Worm (Caenorhabditis elegans) whole organism, L4 larva: ENCODE results near the gene zhit-2.

Source experiments
- F26F4.8 ChIP-seq: fragments of 200-800 bp; sonication (Bioruptor generic); conservative IDR thresholded peaks from 2 replicates; pipeline ENCODE4 v1.3.6; 2022; ENCODE audit warnings: missing genetic modification characterization, missing compliant biosample characterization
- F37D6.2 ChIP-seq: sonication (generic microtip); optimal IDR thresholded peaks from 2 replicates; lab custom pipeline; 2016; ENCODE audit warnings: mild to moderate bottlenecking, missing genetic modification characterization, missing compliant biosample characterization
- F44E2.7 ChIP-seq: fragments of 200-800 bp; sonication (Bioruptor generic); IDR thresholded peaks from 2 replicates; pipeline ENCODE4 v2.1.2; 2022; ENCODE audit warnings: missing genetic modification characterization, missing compliant biosample characterization
- Y5F2A.4 ChIP-seq: fragments of 200-800 bp; sonication (Bioruptor generic); optimal IDR thresholded peaks from 2 replicates; lab custom pipeline; 2018; ENCODE audit warnings: mild to moderate bottlenecking, missing genetic modification characterization, missing compliant biosample characterization
- aha-1 ChIP-seq: fragments of 150-350 bp; peaks from one replicate; lab custom pipeline; 2014; ENCODE audit warnings: missing biosample characterization, missing genetic modification characterization
- arid-1 ChIP-seq: fragments of 200-800 bp; sonication (Bioruptor generic); conservative IDR thresholded peaks from 2 replicates; pipeline ENCODE4 v1.3.6; 2022; ENCODE audit warnings: missing genetic modification reagents, missing genetic modification characterization, missing compliant biosample characterization
- attf-4 ChIP-seq: sonication (generic microtip); optimal IDR thresholded peaks from 3 replicates; lab custom pipeline; 2017; ENCODE audit warnings: missing biosample characterization, missing genetic modification characterization
- ceh-32 ChIP-seq: sonication (generic microtip); optimal IDR thresholded peaks from 2 replicates; lab custom pipeline; 2016; ENCODE audit warnings: mild to moderate bottlenecking, missing genetic modification characterization, missing compliant biosample characterization; ENCODE audit not compliant: poor library complexity
- cey-2 ChIP-seq: sonication (generic microtip); optimal IDR thresholded peaks from 3 replicates; lab custom pipeline; 2017; ENCODE audit warnings: missing genetic modification characterization, mild to moderate bottlenecking, missing compliant biosample characterization, antibody characterized with exemption, borderline replicate concordance; ENCODE audit not compliant: insufficient read depth
- dmd-9 ChIP-seq: fragments of 200-800 bp; sonication (Bioruptor generic); IDR thresholded peaks from 2 replicates; pipeline ENCODE4 v1.3.6; 2022; ENCODE audit warnings: missing genetic modification reagents, missing genetic modification characterization, missing compliant biosample characterization
- dpl-1 ChIP-seq: fragments of 150-350 bp; optimal IDR thresholded peaks from 2 replicates; lab custom pipeline; 2014; ENCODE audit warnings: missing biosample characterization, missing genetic modification reagents, missing genetic modification characterization
- duxl-1 ChIP-seq: sonication (generic microtip); optimal IDR thresholded peaks from 2 replicates; lab custom pipeline; 2016; ENCODE audit warnings: mild to moderate bottlenecking, missing genetic modification characterization, moderate library complexity, missing compliant biosample characterization; ENCODE audit not compliant: poor library complexity
- dve-1 ChIP-seq: sonication (generic microtip); optimal IDR thresholded peaks from 2 replicates; lab custom pipeline; 2017; ENCODE audit warnings: antibody characterized with exemption, mild to moderate bottlenecking, missing genetic modification characterization, missing compliant biosample characterization; ENCODE audit not compliant: insufficient read depth
- egl-43 ChIP-seq: fragments of 200-800 bp; sonication (Bioruptor generic); IDR thresholded peaks from 2 replicates; pipeline ENCODE4 v1.3.6; 2022; ENCODE audit warnings: missing genetic modification reagents, missing genetic modification characterization, missing compliant biosample characterization
- hif-1 ChIP-seq, 2 experiments: sonication (generic microtip); optimal IDR thresholded peaks; 2 replicates each; lab custom pipeline; 2016 to 2017; ENCODE audit warnings: missing compliant biosample characterization in 2 of 2, missing genetic modification characterization in 2 of 2, missing genetic modification reagents in 2 of 2, missing genotype in 2 of 2, mild to moderate bottlenecking in 1 of 2
- lim-7 ChIP-seq: fragments of 200-800 bp; sonication (Bioruptor generic); IDR thresholded peaks from 2 replicates; pipeline ENCODE4 v1.3.6; 2022; ENCODE audit warnings: missing genetic modification characterization, missing compliant biosample characterization
- lin-38 ChIP-seq: fragments of 200-800 bp; sonication (Bioruptor generic); IDR thresholded peaks from 2 replicates; pipeline ENCODE4 v1.3.6; 2022; ENCODE audit warnings: missing genetic modification reagents, missing genetic modification characterization, missing compliant biosample characterization
- lin-39 ChIP-seq: fragments of 150-350 bp; optimal IDR thresholded peaks from 2 replicates; lab custom pipeline; 2014; ENCODE audit warnings: missing biosample characterization, missing genetic modification reagents, missing genetic modification characterization
- lsy-2 ChIP-seq, 2 experiments: fragments of 150-350 bp in 1 of 2; sonication (generic microtip) in 1 of 2; optimal IDR thresholded peaks; 2 replicates each; lab custom pipeline; 2014 to 2017; ENCODE audit warnings: missing biosample characterization in 2 of 2, missing genetic modification characterization in 2 of 2
- mes-2 ChIP-seq: sonication (generic microtip); optimal IDR thresholded peaks from 2 replicates; lab custom pipeline; 2016; ENCODE audit warnings: missing genotype, mild to moderate bottlenecking, missing genetic modification characterization, missing compliant biosample characterization; ENCODE audit not compliant: poor library complexity, severe bottlenecking
- mxl-2 ChIP-seq: fragments of 200-800 bp; sonication (Bioruptor generic); conservative IDR thresholded peaks from 2 replicates; pipeline ENCODE4 v1.3.6; 2022; ENCODE audit warnings: missing genetic modification reagents, missing genetic modification characterization, missing compliant biosample characterization
- nhr-102 ChIP-seq: sonication (generic microtip); optimal IDR thresholded peaks from 2 replicates; lab custom pipeline; 2016; ENCODE audit warnings: mild to moderate bottlenecking, missing genetic modification characterization, moderate library complexity, missing compliant biosample characterization
- nhr-11 ChIP-seq: fragments of 150-350 bp; optimal IDR thresholded peaks from 2 replicates; lab custom pipeline; 2014; ENCODE audit warnings: missing biosample characterization, missing genetic modification characterization
- nhr-28 ChIP-seq: fragments of 150-350 bp; optimal IDR thresholded peaks from 2 replicates; lab custom pipeline; 2014; ENCODE audit warnings: missing biosample characterization, missing genetic modification characterization
- nhr-6 ChIP-seq: fragments of 150-350 bp; optimal IDR thresholded peaks from 2 replicates; lab custom pipeline; 2014; ENCODE audit warnings: missing biosample characterization, missing genetic modification characterization
- nhr-77 ChIP-seq: fragments of 150-350 bp; optimal IDR thresholded peaks from 2 replicates; lab custom pipeline; 2014; ENCODE audit warnings: missing biosample characterization, missing genetic modification characterization
- rbr-2 ChIP-seq: sonication (generic microtip); optimal IDR thresholded peaks from 2 replicates; lab custom pipeline; 2016; ENCODE audit warnings: missing genotype, missing genetic modification characterization, missing compliant biosample characterization
- saeg-2 ChIP-seq: fragments of 200-800 bp; sonication (Bioruptor generic); IDR thresholded peaks from 2 replicates; pipeline ENCODE4 v1.3.6; 2022; ENCODE audit warnings: missing genetic modification reagents, missing genetic modification characterization, missing compliant biosample characterization
- set-16 ChIP-seq: fragments of 200-800 bp; sonication (Bioruptor generic); IDR thresholded peaks from 2 replicates; pipeline ENCODE4 v1.3.6; 2022; ENCODE audit warnings: missing genetic modification reagents, missing genetic modification characterization, missing compliant biosample characterization
- snpc-1.2 ChIP-seq: fragments of 200-800 bp; sonication (Bioruptor generic); IDR thresholded peaks from 2 replicates; pipeline ENCODE4 v1.3.6; 2022; ENCODE audit warnings: missing genetic modification reagents, missing genetic modification characterization, missing compliant biosample characterization
- tra-1 ChIP-seq: fragments of 200-800 bp; sonication (Bioruptor generic); IDR thresholded peaks from 2 replicates; pipeline ENCODE4 v1.3.6; 2022; ENCODE audit warnings: missing genetic modification reagents, missing genetic modification characterization, missing compliant biosample characterization
- unc-62 ChIP-seq, 3 experiments: fragments of 150-350 bp in 1 of 3; sonication (generic microtip); optimal IDR thresholded peaks in 2 of 3; peaks in 1 of 3; 1 replicate in 1 of 3; 2 replicates in 2 of 3; lab custom pipeline; 2014 to 2017; ENCODE audit warnings: missing biosample characterization in 3 of 3, missing genetic modification characterization in 3 of 3, missing genetic modification reagents in 3 of 3, missing genotype in 1 of 3
- zip-2 ChIP-seq: fragments of 150-350 bp; optimal IDR thresholded peaks from 2 replicates; lab custom pipeline; 2014; ENCODE audit warnings: missing biosample characterization, missing genetic modification characterization
- ztf-11 ChIP-seq: fragments of 150-350 bp; optimal IDR thresholded peaks from 2 replicates; lab custom pipeline; 2014; ENCODE audit warnings: missing biosample characterization, missing genetic modification characterization

Gene zhit-2

DNA sequence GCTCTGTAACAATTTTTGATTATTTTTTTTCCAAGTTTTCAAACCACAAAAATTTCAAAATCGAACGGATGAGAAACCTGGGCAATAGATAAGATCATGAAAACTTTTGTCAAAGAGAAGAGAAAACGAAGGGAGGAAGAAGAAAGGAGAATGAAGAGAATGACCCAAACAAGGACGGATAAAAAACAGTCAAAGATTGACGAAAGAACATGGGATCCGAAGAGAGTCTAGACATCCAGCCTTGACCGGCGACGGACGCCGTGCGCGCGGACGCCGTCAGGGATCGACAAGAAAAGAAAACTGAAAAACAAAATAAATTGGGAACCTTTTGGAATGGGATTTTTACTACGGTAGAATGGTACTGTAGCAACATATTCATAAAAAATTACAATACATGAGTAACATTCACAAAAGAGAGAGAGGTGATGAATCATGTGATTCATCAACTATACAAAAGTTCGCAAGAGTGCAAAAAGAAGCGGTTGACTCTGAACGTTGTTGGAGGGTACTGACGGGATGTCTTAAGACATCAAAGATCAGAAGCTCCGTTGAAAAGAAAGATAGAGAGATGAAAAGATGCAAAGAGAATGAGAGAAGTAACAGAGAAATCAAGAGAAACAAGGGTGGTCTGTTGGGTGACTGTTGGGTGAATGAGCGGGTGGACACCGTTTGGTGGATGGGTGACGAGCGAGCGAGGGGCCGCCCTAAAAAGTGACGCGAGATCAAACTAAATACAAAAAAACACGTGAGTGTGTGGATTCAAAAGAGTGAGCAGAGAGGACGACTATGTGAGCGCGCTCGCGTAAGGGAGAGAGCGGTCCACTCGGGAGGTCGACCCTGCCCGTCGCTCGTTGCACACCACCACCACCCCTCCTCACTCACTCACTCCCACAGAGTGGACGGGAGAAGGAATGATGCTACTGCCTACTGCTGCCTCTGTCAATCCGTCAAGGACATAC lies 36.3 kb upstream of the zhit-2 start, which contains the start of gene sup-26 (continued):
- TF ChIP-seq arid-1 (GFP tag; lab: Robert Waterston, UW) (no peak), nhr-28 (peak; percentile 11), Y5F2A.4 (GFP tag; lab: Kevin White, UChicago) (no peak), hif-1 (tag; optimal IDR thresholded peaks at IDR 0.05; lab: Kevin White, UChicago) (no peak), lin-39 (tag; lab: Kevin White, UChicago) (no peak), saeg-2 (no peak), nhr-6 (tag; lab: Kevin White, UChicago) (peak; percentile 90), F44E2.7 (GFP tag; lab: Robert Waterston, UW) (no peak), lsy-2 (tag; optimal IDR thresholded peaks at IDR 0.05; lab: Kevin White, UChicago) (peak in 1 of 2 experiments; percentile 61), attf-4 (tag; lab: Kevin White, UChicago) (no peak), mxl-2 (GFP tag; lab: Robert Waterston, UW) (no peak), F37D6.2 (tag; lab: Kevin White, UChicago) (no peak), zip-2 (tag; lab: Kevin White, UChicago) (no peak), dve-1 (tag; lab: Kevin White, UChicago) (peak; percentile 5), snpc-1.2 (GFP tag; lab: Robert Waterston, UW) (no peak), rbr-2 (tag; lab: Kevin White, UChicago) (peak; percentile 32), cey-2 (tag; lab: Kevin White, UChicago) (no peak), F26F4.8 (GFP tag; lab: Robert Waterston, UW) (no peak), nhr-77 (no peak), set-16 (GFP tag; lab: Robert Waterston, UW) (peak; percentile 87), tra-1 (GFP tag; lab: Robert Waterston, UW) (no peak), nhr-11 (no peak)

- TF ChIP-seq tra-1 (GFP tag; lab: Robert Waterston, UW), result no peak
- TF ChIP-seq unc-62 (GFP tag; optimal IDR thresholded peaks at IDR 0.05 in 1 of 2; lab: Kevin White, UChicago), result peak in 1 of 2 experiments; percentile 47
- no peak for TF ChIP-seq unc-62 (tag; optimal IDR thresholded peaks at IDR 0.05; lab: Kevin White, UChicago)
- peak; percentile 16; the same call in 1 of the 2 replicates for TF ChIP-seq egl-43 (GFP tag; lab: Robert Waterston, UW)
These were observed 34.0 kb upstream of the zhit-2 start for ce11 chrIII:4278203-4278602.

- TF ChIP-seq ceh-32 (tag; lab: Kevin White, UChicago), result no peak
- peak; percentile 58 for TF ChIP-seq aha-1 (tag; lab: Kevin White, UChicago)
- no peak for TF ChIP-seq dpl-1 (GFP tag; lab: Kevin White, UChicago)
- no peak for TF ChIP-seq saeg-2
- TF ChIP-seq mes-2 (tag; lab: Kevin White, UChicago), result peak; percentile 6
- no peak for TF ChIP-seq duxl-1 (tag; lab: Kevin White, UChicago)
- no peak for TF ChIP-seq lin-38
- no peak for TF ChIP-seq ztf-11 (tag; lab: Kevin White, UChicago)
- TF ChIP-seq unc-62 (GFP tag; optimal IDR thresholded peaks at IDR 0.05 in 1 of 2; lab: Kevin White, UChicago), result peak in 1 of 2 experiments; percentile 53
- TF ChIP-seq unc-62 (tag; optimal IDR thresholded peaks at IDR 0.05; lab: Kevin White, UChicago), result no peak
- TF ChIP-seq lim-7 (GFP tag; lab: Robert Waterston, UW), result no peak
- no peak for TF ChIP-seq dmd-9 (GFP tag; lab: Robert Waterston, UW)
- TF ChIP-seq lsy-2 (tag; optimal IDR thresholded peaks at IDR 0.05; lab: Kevin White, UChicago), result no peak
- TF ChIP-seq nhr-102 (tag; lab: Kevin White, UChicago), result no peak
These were observed 33.6 kb upstream of the zhit-2 start for ce11 chrIII:4277762-4278161.
